Worm (Caenorhabditis elegans) whole organism, L4 larva: ENCODE measurements around the gene K09H11.15.

ENCODE experiments used
- D1046.2 ChIP-seq: fragments of 200-800 bp; sonication (Bioruptor generic); IDR thresholded peaks from 2 replicates; pipeline ENCODE4 v1.3.6; 2022; ENCODE audit warnings: missing genetic modification characterization, missing compliant biosample characterization
- F10B5.3 ChIP-seq: sonication (generic microtip); optimal IDR thresholded peaks from 2 replicates; lab custom pipeline; 2016; ENCODE audit warnings: mild to moderate bottlenecking, missing genetic modification characterization, missing compliant biosample characterization
- F44E2.7 ChIP-seq: fragments of 200-800 bp; sonication (Bioruptor generic); IDR thresholded peaks from 2 replicates; pipeline ENCODE4 v2.1.2; 2022; ENCODE audit warnings: missing genetic modification characterization, missing compliant biosample characterization
- F49E8.2 ChIP-seq: sonication (generic microtip); optimal IDR thresholded peaks from 2 replicates; lab custom pipeline; 2016; ENCODE audit warnings: missing compliant biosample characterization, mild to moderate bottlenecking, missing genetic modification characterization, borderline replicate concordance
- R02D3.7 ChIP-seq: fragments of 150-350 bp; sonication (generic microtip); optimal IDR thresholded peaks from 3 replicates; lab custom pipeline; 2014; ENCODE audit warnings: missing biosample characterization, missing genetic modification characterization
- T20F7.1 ChIP-seq: fragments of 200-800 bp; sonication (Bioruptor generic); optimal IDR thresholded peaks from 2 replicates; lab custom pipeline; 2018; ENCODE audit warnings: mild to moderate bottlenecking, missing genetic modification characterization, missing compliant biosample characterization
- T26A8.4 ChIP-seq: fragments of 200-800 bp; sonication (Bioruptor generic); IDR thresholded peaks from 2 replicates; pipeline ENCODE4 v1.3.6; 2022; ENCODE audit warnings: missing genetic modification characterization, missing compliant biosample characterization
- Y48G9A.11 ChIP-seq: fragments of 200-800 bp; sonication (Bioruptor generic); IDR thresholded peaks from 2 replicates; pipeline ENCODE4 v1.3.6; 2022; ENCODE audit warnings: missing genetic modification reagents, missing genetic modification characterization, missing compliant biosample characterization
- Y75B8A.6 ChIP-seq: fragments of 200-800 bp; sonication (Bioruptor generic); IDR thresholded peaks from 2 replicates; pipeline ENCODE4 v1.3.6; 2022; ENCODE audit warnings: missing genetic modification reagents, missing genetic modification characterization, missing compliant biosample characterization
- ama-1 ChIP-seq: fragments of 150-350 bp; optimal IDR thresholded peaks from 2 replicates; lab custom pipeline; 2014; ENCODE audit warnings: inconsistent platforms, mixed read lengths
- ceh-44 ChIP-seq: fragments of 200-800 bp; sonication (Bioruptor generic); IDR thresholded peaks from 2 replicates; pipeline ENCODE4 v1.3.6; 2022; ENCODE audit warnings: missing genetic modification reagents, missing genetic modification characterization, missing compliant biosample characterization
- ceh-82 ChIP-seq: sonication (generic microtip); optimal IDR thresholded peaks from 2 replicates; lab custom pipeline; 2017; ENCODE audit warnings: missing biosample characterization, missing genetic modification characterization
- cey-2 ChIP-seq: sonication (generic microtip); optimal IDR thresholded peaks from 3 replicates; lab custom pipeline; 2017; ENCODE audit warnings: missing genetic modification characterization, mild to moderate bottlenecking, missing compliant biosample characterization, antibody characterized with exemption, borderline replicate concordance; ENCODE audit not compliant: insufficient read depth
- daf-19 ChIP-seq: fragments of 200-800 bp; sonication (Bioruptor generic); conservative IDR thresholded peaks from 2 replicates; pipeline ENCODE4 v1.3.6; 2022; ENCODE audit warnings: missing genetic modification characterization, missing compliant biosample characterization
- dmd-6 ChIP-seq: fragments of 200-800 bp; sonication (Bioruptor generic); IDR thresholded peaks from 2 replicates; pipeline ENCODE4 v1.3.6; 2022; ENCODE audit warnings: missing genetic modification reagents, missing genetic modification characterization, missing compliant biosample characterization
- dmd-8 ChIP-seq: fragments of 200-800 bp; sonication (Bioruptor generic); IDR thresholded peaks from 2 replicates; pipeline ENCODE4 v1.3.6; 2022; ENCODE audit warnings: missing genetic modification characterization, missing compliant biosample characterization
- dmd-9 ChIP-seq: fragments of 200-800 bp; sonication (Bioruptor generic); IDR thresholded peaks from 2 replicates; pipeline ENCODE4 v1.3.6; 2022; ENCODE audit warnings: missing genetic modification reagents, missing genetic modification characterization, missing compliant biosample characterization
- dpl-1 ChIP-seq: fragments of 150-350 bp; optimal IDR thresholded peaks from 2 replicates; lab custom pipeline; 2014; ENCODE audit warnings: missing biosample characterization, missing genetic modification reagents, missing genetic modification characterization
- dve-1 ChIP-seq: sonication (generic microtip); optimal IDR thresholded peaks from 2 replicates; lab custom pipeline; 2017; ENCODE audit warnings: antibody characterized with exemption, mild to moderate bottlenecking, missing genetic modification characterization, missing compliant biosample characterization; ENCODE audit not compliant: insufficient read depth
- egl-27 ChIP-seq: sonication (generic microtip); optimal IDR thresholded peaks from 3 replicates; lab custom pipeline; 2017; ENCODE audit warnings: missing biosample characterization, missing genetic modification reagents, missing genetic modification characterization
- egl-43 ChIP-seq: fragments of 200-800 bp; sonication (Bioruptor generic); IDR thresholded peaks from 2 replicates; pipeline ENCODE4 v1.3.6; 2022; ENCODE audit warnings: missing genetic modification reagents, missing genetic modification characterization, missing compliant biosample characterization
- fkh-10 ChIP-seq: fragments of 150-350 bp; optimal IDR thresholded peaks from 2 replicates; lab custom pipeline; 2014; ENCODE audit warnings: missing biosample characterization, missing genetic modification reagents, missing genetic modification characterization
- fos-1 ChIP-seq: fragments of 150-350 bp; optimal IDR thresholded peaks from 2 replicates; lab custom pipeline; 2014; ENCODE audit warnings: missing biosample characterization, missing genetic modification characterization
- hlh-11 ChIP-seq: fragments of 200-800 bp; sonication (Bioruptor generic); optimal IDR thresholded peaks from 2 replicates; lab custom pipeline; 2018; ENCODE audit warnings: mild to moderate bottlenecking, missing genetic modification characterization, missing compliant biosample characterization
- hlh-30 ChIP-seq: sonication (generic microtip); optimal IDR thresholded peaks from 2 replicates; lab custom pipeline; 2017; ENCODE audit warnings: antibody characterized with exemption, mild to moderate bottlenecking, missing genetic modification characterization, missing compliant biosample characterization; ENCODE audit not compliant: insufficient read depth
- hmg-1.1 ChIP-seq: fragments of 200-800 bp; sonication (Bioruptor generic); IDR thresholded peaks from 2 replicates; pipeline ENCODE4 v1.3.6; 2022; ENCODE audit warnings: missing genetic modification reagents, missing genetic modification characterization, missing compliant biosample characterization
- jun-1 ChIP-seq: fragments of 150-350 bp; optimal IDR thresholded peaks from 2 replicates; lab custom pipeline; 2014; ENCODE audit warnings: missing biosample characterization, missing genetic modification reagents, missing genetic modification characterization
- lin-1 ChIP-seq: fragments of 200-800 bp; sonication (Bioruptor generic); IDR thresholded peaks from 2 replicates; pipeline ENCODE4 v1.3.6; 2022; ENCODE audit warnings: missing genetic modification reagents, missing genetic modification characterization, missing compliant biosample characterization
- lin-15B ChIP-seq: fragments of 150-350 bp; sonication (generic microtip); optimal IDR thresholded peaks from 3 replicates; lab custom pipeline; 2014; ENCODE audit warnings: missing biosample characterization, missing genetic modification characterization
- lin-29 ChIP-seq: fragments of 200-800 bp; sonication (Bioruptor generic); IDR thresholded peaks from 2 replicates; pipeline ENCODE4 v1.3.6; 2022; ENCODE audit warnings: missing genetic modification reagents, missing genetic modification characterization, missing compliant biosample characterization
- lin-38 ChIP-seq: fragments of 200-800 bp; sonication (Bioruptor generic); IDR thresholded peaks from 2 replicates; pipeline ENCODE4 v1.3.6; 2022; ENCODE audit warnings: missing genetic modification reagents, missing genetic modification characterization, missing compliant biosample characterization
- lir-3 ChIP-seq: sonication (generic microtip); optimal IDR thresholded peaks from 2 replicates; lab custom pipeline; 2016; ENCODE audit warnings: mild to moderate bottlenecking, missing genetic modification characterization, missing compliant biosample characterization
- madf-9 ChIP-seq: fragments of 200-800 bp; sonication (Bioruptor generic); conservative IDR thresholded peaks from 2 replicates; pipeline ENCODE4 v1.3.6; 2022; ENCODE audit warnings: missing genetic modification reagents, missing genetic modification characterization, missing compliant biosample characterization
- mes-2 ChIP-seq: sonication (generic microtip); optimal IDR thresholded peaks from 2 replicates; lab custom pipeline; 2016; ENCODE audit warnings: missing genotype, mild to moderate bottlenecking, missing genetic modification characterization, missing compliant biosample characterization; ENCODE audit not compliant: poor library complexity, severe bottlenecking
- nhr-10 ChIP-seq: fragments of 150-350 bp; optimal IDR thresholded peaks from 2 replicates; lab custom pipeline; 2014; ENCODE audit warnings: missing biosample characterization, missing genetic modification characterization
- nhr-111 ChIP-seq: fragments of 200-800 bp; sonication (Bioruptor generic); optimal IDR thresholded peaks from 2 replicates; lab custom pipeline; 2018; ENCODE audit warnings: mild to moderate bottlenecking, missing genetic modification characterization, missing compliant biosample characterization
- nhr-28 ChIP-seq: fragments of 150-350 bp; optimal IDR thresholded peaks from 2 replicates; lab custom pipeline; 2014; ENCODE audit warnings: missing biosample characterization, missing genetic modification characterization
- nhr-41 ChIP-seq: fragments of 200-800 bp; sonication (Bioruptor generic); IDR thresholded peaks from 2 replicates; pipeline ENCODE4 v1.3.6; 2022; ENCODE audit warnings: missing genetic modification reagents, missing genetic modification characterization, missing compliant biosample characterization
- nhr-42 ChIP-seq: fragments of 200-800 bp; sonication (Bioruptor generic); IDR thresholded peaks from 2 replicates; pipeline ENCODE4 v1.3.6; 2022; ENCODE audit warnings: missing genetic modification characterization, missing compliant biosample characterization
- nhr-48 ChIP-seq: sonication (generic microtip); optimal IDR thresholded peaks from 2 replicates; lab custom pipeline; 2016; ENCODE audit warnings: mild to moderate bottlenecking, missing genetic modification characterization, missing compliant biosample characterization
- pqm-1 ChIP-seq: sonication (generic microtip); optimal IDR thresholded peaks from 2 replicates; lab custom pipeline; 2017; ENCODE audit warnings: missing biosample characterization, missing genetic modification characterization
- rbr-2 ChIP-seq: sonication (generic microtip); optimal IDR thresholded peaks from 2 replicates; lab custom pipeline; 2016; ENCODE audit warnings: missing genotype, missing genetic modification characterization, missing compliant biosample characterization
- saeg-2 ChIP-seq: fragments of 200-800 bp; sonication (Bioruptor generic); IDR thresholded peaks from 2 replicates; pipeline ENCODE4 v1.3.6; 2022; ENCODE audit warnings: missing genetic modification reagents, missing genetic modification characterization, missing compliant biosample characterization
- skn-1 ChIP-seq: fragments of 150-350 bp; optimal IDR thresholded peaks from 2 replicates; lab custom pipeline; 2014; ENCODE audit warnings: missing biosample characterization, missing genetic modification characterization
- tra-1 ChIP-seq: fragments of 200-800 bp; sonication (Bioruptor generic); IDR thresholded peaks from 2 replicates; pipeline ENCODE4 v1.3.6; 2022; ENCODE audit warnings: missing genetic modification reagents, missing genetic modification characterization, missing compliant biosample characterization
- unc-130 ChIP-seq: sonication (generic microtip); optimal IDR thresholded peaks from 2 replicates; lab custom pipeline; 2016; ENCODE audit warnings: missing genetic modification reagents, missing genetic modification characterization, missing compliant biosample characterization
- unc-39 ChIP-seq: sonication (generic microtip); optimal IDR thresholded peaks from 2 replicates; lab custom pipeline; 2017; ENCODE audit warnings: missing biosample characterization, missing genetic modification characterization
- unc-62 ChIP-seq, 3 experiments: fragments of 150-350 bp in 1 of 3; sonication (generic microtip); optimal IDR thresholded peaks in 2 of 3; peaks in 1 of 3; 1 replicate in 1 of 3; 2 replicates in 2 of 3; lab custom pipeline; 2014 to 2017; ENCODE audit warnings: missing biosample characterization in 3 of 3, missing genetic modification characterization in 3 of 3, missing genetic modification reagents in 3 of 3, missing genotype in 1 of 3
- zag-1 ChIP-seq: fragments of 150-350 bp; optimal IDR thresholded peaks from 2 replicates; lab custom pipeline; 2014; ENCODE audit warnings: missing biosample characterization, missing genetic modification characterization
- ztf-11 ChIP-seq: fragments of 150-350 bp; optimal IDR thresholded peaks from 2 replicates; lab custom pipeline; 2014; ENCODE audit warnings: missing biosample characterization, missing genetic modification characterization

Gene K09H11.15

ce11 chrV:5687115-5687979 lies 43.3 kb downstream of the K09H11.15 start, which contains the start of gene F25B4.7:
Gene F25B4.7, minus strand, starts transcription at chrV:5687226.
- no peak for TF ChIP-seq T20F7.1 (GFP tag; lab: Kevin White, UChicago)
- TF ChIP-seq nhr-48 (tag; lab: Kevin White, UChicago): no peak
- TF ChIP-seq rbr-2 (tag; lab: Kevin White, UChicago): no peak
- no peak for TF ChIP-seq F10B5.3
- no peak for TF ChIP-seq Y48G9A.11 (GFP tag; lab: Robert Waterston, UW)
- TF ChIP-seq tra-1 (GFP tag; lab: Robert Waterston, UW): no peak
- TF ChIP-seq unc-62 (GFP tag; optimal IDR thresholded peaks at IDR 0.05 in 1 of 2; lab: Kevin White, UChicago): peak in 1 of 2 experiments; percentile 43
- TF ChIP-seq unc-62 (tag; optimal IDR thresholded peaks at IDR 0.05; lab: Kevin White, UChicago): no peak
- peak; percentile 31 for TF ChIP-seq mes-2 (tag; lab: Kevin White, UChicago)
- no peak for TF ChIP-seq F44E2.7 (GFP tag; lab: Robert Waterston, UW)
- TF ChIP-seq egl-43: no peak
- TF ChIP-seq unc-130 (GFP tag; lab: Kevin White, UChicago): no peak
- TF ChIP-seq skn-1 (tag; lab: Kevin White, UChicago): no peak
- peak; percentile 45 for TF ChIP-seq lin-38 (GFP tag; lab: Robert Waterston, UW)
- TF ChIP-seq ztf-11 (tag; lab: Kevin White, UChicago): no peak
- peak; percentile 55 for TF ChIP-seq nhr-28
- no peak for TF ChIP-seq zag-1
- peak; percentile 50 for TF ChIP-seq hlh-30 (tag; lab: Kevin White, UChicago)
- TF ChIP-seq pqm-1 (tag; lab: Kevin White, UChicago): no peak
- TF ChIP-seq daf-19: no peak
- TF ChIP-seq hmg-1.1 (GFP tag; lab: Robert Waterston, UW): no peak
- no peak for TF ChIP-seq cey-2 (tag; lab: Kevin White, UChicago)
- no peak for TF ChIP-seq D1046.2 (GFP tag; lab: Robert Waterston, UW)
- no peak for TF ChIP-seq lin-29
- no peak for TF ChIP-seq lin-15B (tag; lab: Kevin White, UChicago)
- no peak for TF ChIP-seq F49E8.2 (tag; lab: Kevin White, UChicago)
- no peak for TF ChIP-seq fkh-10
- no peak for TF ChIP-seq lin-1 (GFP tag; lab: Robert Waterston, UW)
- no peak for TF ChIP-seq nhr-10 (tag; lab: Kevin White, UChicago)
- TF ChIP-seq lir-3 (tag; lab: Kevin White, UChicago): no peak
- TF ChIP-seq dpl-1: no peak
- TF ChIP-seq dmd-9 (GFP tag; lab: Robert Waterston, UW): no peak
- no peak for TF ChIP-seq T26A8.4 (GFP tag; lab: Robert Waterston, UW)
- no peak for TF ChIP-seq dmd-8 (GFP tag; lab: Robert Waterston, UW)
- TF ChIP-seq nhr-41: no peak
- no peak for TF ChIP-seq ama-1
- TF ChIP-seq saeg-2 (GFP tag; lab: Robert Waterston, UW): no peak
- TF ChIP-seq egl-27 (tag; lab: Kevin White, UChicago): no peak
- no peak for TF ChIP-seq madf-9
- no peak for TF ChIP-seq nhr-111 (GFP tag; lab: Kevin White, UChicago)
- TF ChIP-seq unc-39: no peak
- TF ChIP-seq dve-1 (tag; lab: Kevin White, UChicago): no peak
- no peak for TF ChIP-seq nhr-42
- no peak for TF ChIP-seq R02D3.7 (tag; lab: Kevin White, UChicago)
- TF ChIP-seq jun-1 (tag; lab: Kevin White, UChicago): no peak
- no peak for TF ChIP-seq ceh-44 (GFP tag; lab: Robert Waterston, UW)
- TF ChIP-seq dmd-6 (GFP tag; lab: Robert Waterston, UW): 0 out of 2 replicates have a peak, but pooled peaks have one; percentile 27
- no peak for TF ChIP-seq fos-1 (tag; lab: Kevin White, UChicago)
- peak; percentile 11 for TF ChIP-seq hlh-11 (tag; lab: Kevin White, UChicago)
- no peak for TF ChIP-seq Y75B8A.6 (GFP tag; lab: Robert Waterston, UW)
- no peak for TF ChIP-seq ceh-82 (tag; lab: Kevin White, UChicago)
